Worm (Caenorhabditis elegans) whole organism, late embryonic: ENCODE measurements around the gene ceh-60.

ENCODE experiments used
- ama-1 ChIP-seq: fragments of 150-350 bp; optimal IDR thresholded peaks from 2 replicates; lab custom pipeline; 2014
- dmd-4 ChIP-seq: sonication (generic microtip); optimal IDR thresholded peaks from 2 replicates; lab custom pipeline; 2016; ENCODE audit warnings: borderline replicate concordance, missing genetic modification characterization, missing compliant biosample characterization
- elt-4 ChIP-seq: sonication (generic microtip); optimal IDR thresholded peaks from 2 replicates; lab custom pipeline; 2016; ENCODE audit warnings: missing genetic modification characterization, missing compliant biosample characterization
- eyg-1 ChIP-seq: sonication (generic microtip); optimal IDR thresholded peaks from 2 replicates; lab custom pipeline; 2016; ENCODE audit warnings: missing genotype, missing genetic modification characterization, missing compliant biosample characterization
- nhr-11 ChIP-seq: fragments of 150-350 bp; optimal IDR thresholded peaks from 2 replicates; lab custom pipeline; 2014; ENCODE audit warnings: missing biosample characterization, missing genetic modification characterization
- rnt-1 ChIP-seq: sonication (generic microtip); optimal IDR thresholded peaks from 2 replicates; lab custom pipeline; 2016; ENCODE audit warnings: missing genetic modification characterization, missing compliant biosample characterization
- tbx-2 ChIP-seq: sonication (generic microtip); optimal IDR thresholded peaks from 2 replicates; lab custom pipeline; 2016; ENCODE audit warnings: missing genetic modification characterization, missing compliant biosample characterization
- unc-86 ChIP-seq: sonication (generic microtip); optimal IDR thresholded peaks from 2 replicates; lab custom pipeline; 2016; ENCODE audit warnings: missing genetic modification characterization, missing compliant biosample characterization
- ztf-16 ChIP-seq: sonication (generic microtip); optimal IDR thresholded peaks from 2 replicates; lab custom pipeline; 2017; ENCODE audit warnings: missing genetic modification characterization, missing compliant biosample characterization

- TF ChIP-seq tbx-2 (no peak), eyg-1 (tag; lab: Kevin White, UChicago) (no peak), dmd-4 (tag; lab: Kevin White, UChicago) (no peak), nhr-11 (tag; lab: Kevin White, UChicago) (no peak), elt-4 (tag; lab: Kevin White, UChicago) (no peak), unc-86 (tag; lab: Kevin White, UChicago) (no peak), rnt-1 (tag; lab: Kevin White, UChicago) (no peak), ama-1 (lab: Kevin White, UChicago) (no peak), ztf-16 (tag; lab: Kevin White, UChicago) (no peak)
Measured at ce11 chrX:6533038-6533437, 3.1 kb upstream of the ceh-60 start.
